Fruit fly (Drosophila melanogaster) whole organism, embryonic: ENCODE results near the gene CG11790.
A peak's percentile ranks its signal among the peaks of the same experiment; 100 is the strongest.

Experiments used
- CG11247 ChIP-seq: fragments of 200-800 bp; sonication (Bioruptor generic); IDR thresholded peaks from 2 replicates; pipeline ENCODE4 v1.3.6; 2022; ENCODE audit warnings: missing biosample characterization, missing genetic modification characterization
- CG11398 ChIP-seq: fragments of 200-800 bp; sonication (Bioruptor generic); optimal IDR thresholded peaks from 2 replicates; lab custom pipeline; 2016; ENCODE audit warnings: missing biosample characterization, missing genetic modification characterization
- CG11695 ChIP-seq: fragments of 200-800 bp; sonication (Bioruptor generic); IDR thresholded peaks from 3 replicates; pipeline ENCODE4 v1.3.6; 2022; ENCODE audit warnings: missing biosample characterization, missing genetic modification characterization
- CG11696 ChIP-seq: fragments of 200-800 bp; sonication (Bioruptor generic); IDR thresholded peaks from 2 replicates; pipeline ENCODE4 v1.3.6; 2022; ENCODE audit warnings: missing biosample characterization, missing genetic modification characterization
- CG12299 ChIP-seq: fragments of 200-800 bp; sonication (Bioruptor generic); optimal IDR thresholded peaks from 2 replicates; lab custom pipeline; 2018; ENCODE audit warnings: missing biosample characterization, mild to moderate bottlenecking, missing genetic modification characterization
- CG14441 ChIP-seq: fragments of 200-800 bp; sonication (Bioruptor generic); IDR thresholded peaks from 2 replicates; pipeline ENCODE4 v1.3.6; 2022; ENCODE audit warnings: missing biosample characterization, missing genetic modification characterization
- CG18619 ChIP-seq: fragments of 200-800 bp; sonication (Bioruptor generic); optimal IDR thresholded peaks from 3 replicates; lab custom pipeline; 2017; ENCODE audit warnings: missing biosample characterization, mild to moderate bottlenecking, missing genetic modification characterization
- CG2116 ChIP-seq: fragments of 200-800 bp; sonication (Bioruptor generic); optimal IDR thresholded peaks from 3 replicates; lab custom pipeline; 2018; ENCODE audit warnings: missing biosample characterization, mild to moderate bottlenecking, missing genetic modification characterization
- CG2129 ChIP-seq: fragments of 200-800 bp; sonication (Bioruptor generic); IDR thresholded peaks from 2 replicates; pipeline ENCODE4 v1.3.6; 2022; ENCODE audit warnings: missing biosample characterization, missing genetic modification characterization; ENCODE audit not compliant: partially characterized antibody
- CG2712 ChIP-seq: fragments of 200-800 bp; optimal IDR thresholded peaks from 3 replicates; lab custom pipeline; 2019; ENCODE audit warnings: missing biosample characterization, mild to moderate bottlenecking, missing genetic modification characterization, moderate library complexity
- CG42726 ChIP-seq: fragments of 200-800 bp; sonication (Bioruptor generic); IDR thresholded peaks from 2 replicates; pipeline ENCODE4 v1.3.6; 2022; ENCODE audit warnings: missing biosample characterization, missing genetic modification characterization; ENCODE audit not compliant: partially characterized antibody
- CG4360 ChIP-seq: fragments of 200-800 bp; sonication (Bioruptor generic); IDR thresholded peaks from 2 replicates; pipeline ENCODE4 v1.3.6; 2022; ENCODE audit warnings: missing biosample characterization, missing genetic modification characterization
- CG43689 ChIP-seq: fragments of 200-800 bp; sonication (Bioruptor generic); IDR thresholded peaks from 2 replicates; pipeline ENCODE4 v1.3.6; 2022; ENCODE audit warnings: missing biosample characterization, missing genetic modification characterization
- CG5180 ChIP-seq: fragments of 200-800 bp; sonication (Bioruptor generic); optimal IDR thresholded peaks from 3 replicates; lab custom pipeline; 2017; ENCODE audit warnings: missing biosample characterization, missing genetic modification characterization, mild to moderate bottlenecking, moderate library complexity, missing genetic modification reagents
- CG6683 ChIP-seq: fragments of 200-800 bp; sonication (Bioruptor generic); optimal IDR thresholded peaks from 2 replicates; lab custom pipeline; 2017; ENCODE audit warnings: missing biosample characterization, mild to moderate bottlenecking, missing genetic modification characterization, missing genetic modification reagents
- CG7271 ChIP-seq: fragments of 200-800 bp; sonication (Bioruptor generic); optimal IDR thresholded peaks from 2 replicates; lab custom pipeline; 2018; ENCODE audit warnings: missing biosample characterization, mild to moderate bottlenecking, missing genetic modification characterization, moderate library complexity
- CG8281 ChIP-seq: fragments of 200-800 bp; sonication (Bioruptor generic); optimal IDR thresholded peaks from 2 replicates; lab custom pipeline; 2018; ENCODE audit warnings: missing biosample characterization, mild to moderate bottlenecking, missing genetic modification characterization, moderate library complexity
- CG9609 ChIP-seq: fragments of 200-800 bp; sonication (Bioruptor generic); optimal IDR thresholded peaks from 3 replicates; lab custom pipeline; 2016; ENCODE audit warnings: missing biosample characterization, missing genetic modification characterization
- Dll ChIP-seq: fragments of 200-800 bp; sonication (Bioruptor generic); IDR thresholded peaks from 4 replicates; pipeline ENCODE4 v1.3.6; 2022; ENCODE audit warnings: missing biosample characterization, missing genetic modification characterization; ENCODE audit not compliant: partially characterized antibody
- Ets65A ChIP-seq: fragments of 200-800 bp; sonication (Bioruptor generic); peaks from one replicate; lab custom pipeline; 2016; ENCODE audit warnings: missing biosample characterization, missing genetic modification characterization
- Fer2 ChIP-seq: fragments of 200-800 bp; sonication (Bioruptor generic); optimal IDR thresholded peaks from 2 replicates; lab custom pipeline; 2018; ENCODE audit warnings: missing biosample characterization, mild to moderate bottlenecking, missing genetic modification characterization, moderate library complexity
- H15 ChIP-seq: fragments of 200-800 bp; sonication (Bioruptor generic); IDR thresholded peaks from 3 replicates; pipeline ENCODE4 v1.3.6; 2022; ENCODE audit warnings: missing biosample characterization, missing genetic modification characterization
- HLH54F ChIP-seq: fragments of 200-800 bp; sonication (Bioruptor generic); optimal IDR thresholded peaks from 3 replicates; lab custom pipeline; 2016; ENCODE audit warnings: missing biosample characterization, missing genetic modification characterization
- Myb ChIP-seq: fragments of 200-800 bp; sonication (Bioruptor generic); optimal IDR thresholded peaks from 2 replicates; lab custom pipeline; 2016; ENCODE audit warnings: missing biosample characterization, missing genetic modification characterization
- PHDP ChIP-seq: fragments of 200-800 bp; sonication (Bioruptor generic); optimal IDR thresholded peaks from 3 replicates; lab custom pipeline; 2018; ENCODE audit warnings: missing biosample characterization, mild to moderate bottlenecking, missing genetic modification characterization, moderate library complexity
- Sin3A ChIP-seq: fragments of >200 bp; optimal IDR thresholded peaks from 2 replicates; lab custom pipeline; 2018
- Sox102F ChIP-seq: fragments of 200-800 bp; sonication (Bioruptor generic); optimal IDR thresholded peaks from 2 replicates; lab custom pipeline; 2018; ENCODE audit warnings: missing biosample characterization, mild to moderate bottlenecking, missing genetic modification characterization, moderate library complexity
- bab2 ChIP-seq: fragments of 200-800 bp; sonication (Bioruptor generic); optimal IDR thresholded peaks from 2 replicates; lab custom pipeline; 2016; ENCODE audit warnings: missing biosample characterization, missing genetic modification characterization
- chif ChIP-seq, 2 experiments: fragments of 200-800 bp; sonication (Bioruptor generic); optimal IDR thresholded peaks; 3 replicates each; lab custom pipeline; 2016; ENCODE audit warnings: missing biosample characterization in 2 of 2, missing genetic modification characterization in 2 of 2
- chinmo ChIP-seq: fragments of 200-800 bp; sonication (Bioruptor generic); IDR thresholded peaks from 4 replicates; pipeline ENCODE4 v1.3.6; 2022; ENCODE audit warnings: missing biosample characterization, missing genetic modification characterization; ENCODE audit not compliant: partially characterized antibody
- ewg ChIP-seq: fragments of 200-800 bp; sonication (Bioruptor generic); optimal IDR thresholded peaks from 3 replicates; lab custom pipeline; 2017; ENCODE audit warnings: mild to moderate bottlenecking, missing biosample characterization, missing genetic modification reagents, missing genetic modification characterization
- gfzf ChIP-seq: fragments of 200-800 bp; sonication (Bioruptor generic); optimal IDR thresholded peaks from 2 replicates; lab custom pipeline; 2016; ENCODE audit warnings: missing biosample characterization, mild to moderate bottlenecking, missing genetic modification characterization, moderate library complexity
- kni ChIP-seq: fragments of 200-800 bp; sonication (Bioruptor generic); optimal IDR thresholded peaks from 3 replicates; lab custom pipeline; 2017; ENCODE audit warnings: mild to moderate bottlenecking, missing biosample characterization, missing genetic modification reagents, missing genetic modification characterization
- pan ChIP-seq, 4 experiments: fragments of >200 bp in 3 of 4; fragments of 200-800 bp in 1 of 4; sonication (Bioruptor generic) in 1 of 4; optimal IDR thresholded peaks in 3 of 4; IDR thresholded peaks in 1 of 4; 2 replicates each; pipeline versions ENCODE4 v1.3.6 to Lab custom; 2017 to 2022; ENCODE audit warnings: missing biosample characterization in 2 of 4, missing genetic modification characterization in 2 of 4, mixed read lengths in 1 of 4
- pho ChIP-seq: fragments of 200-800 bp; sonication (Bioruptor generic); optimal IDR thresholded peaks from 2 replicates; lab custom pipeline; 2016; ENCODE audit warnings: missing biosample characterization, missing genetic modification characterization
- pum ChIP-seq: fragments of 200-800 bp; sonication (Bioruptor generic); optimal IDR thresholded peaks from 2 replicates; lab custom pipeline; 2016; ENCODE audit warnings: missing biosample characterization, missing genetic modification characterization
- repo ChIP-seq: fragments of 200-800 bp; sonication (Bioruptor generic); optimal IDR thresholded peaks from 2 replicates; lab custom pipeline; 2016; ENCODE audit warnings: missing biosample characterization, missing genetic modification characterization
- sob ChIP-seq: fragments of 200-800 bp; sonication (Bioruptor generic); IDR thresholded peaks from 2 replicates; pipeline ENCODE4 v1.3.6; 2022; ENCODE audit warnings: missing biosample characterization, missing genetic modification characterization
- tll ChIP-seq, 2 experiments: fragments of 200-800 bp in 1 of 2; fragments of >200 bp in 1 of 2; sonication (Bioruptor generic) in 1 of 2; optimal IDR thresholded peaks; 2 replicates each; lab custom pipeline; 2017 to 2019; ENCODE audit warnings: missing biosample characterization in 2 of 2, missing genetic modification characterization in 2 of 2, mild to moderate bottlenecking in 1 of 2, moderate library complexity in 1 of 2
- trem ChIP-seq: fragments of 200-800 bp; optimal IDR thresholded peaks from 3 replicates; lab custom pipeline; 2019; ENCODE audit warnings: missing biosample characterization, mild to moderate bottlenecking, missing genetic modification characterization, moderate library complexity
- tx ChIP-seq: fragments of 200-800 bp; sonication (Bioruptor generic); optimal IDR thresholded peaks from 2 replicates; lab custom pipeline; 2016; ENCODE audit warnings: missing biosample characterization, missing genetic modification characterization
- unc-4 ChIP-seq: fragments of 200-800 bp; sonication (Bioruptor generic); IDR thresholded peaks from 2 replicates; pipeline ENCODE4 v1.3.6; 2022; ENCODE audit warnings: missing biosample characterization, missing genetic modification characterization; ENCODE audit not compliant: partially characterized antibody
- z ChIP-seq: fragments of 200-800 bp; sonication (Bioruptor generic); IDR thresholded peaks from 3 replicates; pipeline ENCODE4 v1.3.6; 2022; ENCODE audit warnings: missing biosample characterization, missing genetic modification characterization
- zen ChIP-seq: fragments of 200-800 bp; sonication (Bioruptor generic); optimal IDR thresholded peaks from 3 replicates; lab custom pipeline; 2018; ENCODE audit warnings: missing biosample characterization, mild to moderate bottlenecking, missing genetic modification characterization, moderate library complexity

The CG11790 gene

DNA sequence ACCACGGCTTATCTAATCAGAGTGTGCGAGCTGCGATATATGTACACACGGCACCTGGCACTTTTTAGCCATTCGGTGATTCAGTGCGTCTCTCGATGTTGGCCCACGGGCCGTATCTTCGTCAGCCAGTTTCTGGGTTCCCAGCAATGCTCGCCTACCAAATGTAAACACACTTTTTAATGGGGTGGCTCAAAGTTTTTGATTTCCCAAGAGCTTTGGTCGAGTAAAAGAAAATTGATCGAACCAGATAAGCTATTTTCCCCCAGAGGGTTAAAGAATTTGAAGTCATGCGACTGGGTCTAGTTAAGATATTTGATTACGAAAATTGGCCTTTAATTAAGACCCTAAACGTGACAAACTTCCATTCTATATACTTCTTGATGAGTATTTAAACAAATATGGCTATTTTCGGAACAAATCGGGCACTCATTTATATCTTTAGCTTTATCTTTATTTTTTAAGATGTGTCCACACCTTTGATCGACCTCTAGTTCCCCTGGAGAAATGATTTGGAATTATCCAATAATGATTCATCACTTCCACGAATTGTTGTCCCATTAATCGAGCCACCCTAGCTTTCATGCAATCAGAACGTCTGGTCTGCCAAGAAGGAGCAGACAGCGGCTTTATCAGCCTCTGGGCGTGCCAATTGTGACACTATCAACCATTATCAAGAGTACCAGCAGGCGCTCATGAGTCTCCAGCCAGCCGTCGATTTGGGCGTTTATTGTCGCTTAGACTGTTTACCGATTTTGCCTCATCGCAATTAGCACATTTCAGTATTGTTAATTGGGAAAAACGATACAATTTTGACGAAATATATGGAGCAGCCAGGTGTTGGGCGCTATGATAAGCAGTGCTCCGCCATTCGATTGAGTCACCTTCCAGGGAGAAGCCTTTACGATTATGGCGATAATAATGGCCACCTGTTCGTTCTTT, 20.0 kb upstream of the CG11790 start (continued):
- peak; percentile 9 for TF ChIP-seq CG9609 (GFP tag; lab: Kevin White, UChicago)
- no peak for TF ChIP-seq CG43689 (GFP tag; lab: Robert Waterston, UW)

DNA sequence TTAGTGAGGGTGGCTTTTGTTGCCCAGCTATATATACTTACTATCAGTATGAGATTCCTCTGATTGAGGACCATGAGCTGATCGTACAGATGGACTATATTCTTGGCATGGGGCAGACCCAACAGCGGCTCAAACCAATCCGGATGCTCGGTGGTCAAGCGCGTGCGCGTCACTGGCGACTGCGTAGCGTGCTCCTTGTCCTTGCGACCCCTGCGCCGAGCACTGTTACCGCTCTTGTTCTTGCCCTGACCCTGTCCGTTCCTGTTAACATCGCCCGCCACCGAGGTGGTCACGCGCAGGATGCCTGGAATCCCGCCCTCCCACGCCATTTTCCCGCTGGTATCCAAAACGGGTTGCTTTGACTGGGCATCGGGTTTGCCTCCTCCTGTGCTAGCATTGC, 14.8 kb upstream of the CG11790 start:
- 0 out of 3 replicates have a peak, but pooled peaks have one; percentile 21 for TF ChIP-seq z (GFP tag; lab: Robert Waterston, UW)
- TF ChIP-seq pum: no peak
- no peak for TF ChIP-seq pan (optimal IDR thresholded peaks at IDR 0.05; lab: Kevin White, UChicago)
- peak in 1 of 2 experiments; percentile 20 for TF ChIP-seq pan (GFP tag; optimal IDR thresholded peaks at IDR 0.05 in 1 of 2, IDR thresholded peaks at IDR 0.05 in 1 of 2)
- TF ChIP-seq sob (GFP tag; lab: Robert Waterston, UW): no peak
- TF ChIP-seq Ets65A (GFP tag; lab: Kevin White, UChicago): peak; percentile 50
- peak; percentile 93 for TF ChIP-seq ewg (GFP tag; lab: Kevin White, UChicago)
- TF ChIP-seq CG11695 (GFP tag; lab: Robert Waterston, UW): 0 out of 3 replicates have a peak, but pooled peaks have one; percentile 16
- no peak for TF ChIP-seq CG11247
- no peak for TF ChIP-seq kni (GFP tag; lab: Kevin White, UChicago)
- no peak for TF ChIP-seq H15 (GFP tag; lab: Robert Waterston, UW)
- TF ChIP-seq Sin3A (lab: Kevin White, UChicago): no peak

DNA sequence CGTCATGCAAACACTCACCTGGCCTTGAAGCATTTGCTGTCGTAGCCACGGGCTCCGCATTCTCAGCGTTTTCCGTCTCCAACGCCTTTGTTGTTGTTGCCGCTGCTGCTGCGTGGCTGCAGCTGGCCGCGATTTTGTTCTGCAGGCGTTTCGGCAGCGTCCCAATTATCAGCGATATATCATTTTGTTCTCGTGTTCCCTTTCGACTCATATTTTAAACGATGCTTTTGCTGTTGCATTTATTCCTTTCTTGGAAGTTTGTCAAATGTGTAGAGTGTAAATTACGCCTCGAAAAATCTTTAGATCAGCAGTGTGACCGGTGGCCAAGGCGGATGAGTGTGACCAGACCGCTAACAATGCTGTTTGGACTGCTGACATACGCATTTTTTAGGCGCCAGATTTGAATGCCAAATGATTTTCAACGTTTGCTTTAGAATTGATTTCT, 14.3 kb upstream of the CG11790 start, which contains the start of gene Smg6:
TSS of gene Smg6 (minus strand) at position 324 of the 445 bp plus-strand sequence.
- TF ChIP-seq gfzf: peak; percentile 95
- TF ChIP-seq CG14441: no peak
- TF ChIP-seq bab2 (GFP tag; lab: Kevin White, UChicago): no peak
- TF ChIP-seq trem (tag; lab: Kevin White, UChicago): peak; percentile 61
- no peak for TF ChIP-seq CG12299 (tag; lab: Kevin White, UChicago)
- no peak for TF ChIP-seq HLH54F (GFP tag; lab: Kevin White, UChicago)
- TF ChIP-seq Sox102F (GFP tag; lab: Kevin White, UChicago): no peak
- no peak for TF ChIP-seq CG11696
- no peak for TF ChIP-seq chif (GFP tag; optimal IDR thresholded peaks at IDR 0.05; lab: Kevin White, UChicago)
- no peak for TF ChIP-seq CG2712 (tag; lab: Kevin White, UChicago)
- no peak for TF ChIP-seq CG8281
- no peak for TF ChIP-seq CG6683 (GFP tag; lab: Kevin White, UChicago)
- TF ChIP-seq unc-4: 0 out of 2 replicates have a peak, but pooled peaks have one; percentile 20
- TF ChIP-seq Myb (GFP tag; lab: Kevin White, UChicago): peak; percentile 59
- TF ChIP-seq CG18619 (GFP tag; lab: Kevin White, UChicago): no peak
- no peak for TF ChIP-seq CG11398 (GFP tag; lab: Kevin White, UChicago)
- peak; percentile 30; the same call in 1 of the 4 replicates for TF ChIP-seq Dll
- no peak for TF ChIP-seq CG7271
- TF ChIP-seq Fer2 (tag; lab: Kevin White, UChicago): no peak
- TF ChIP-seq repo (GFP tag; lab: Kevin White, UChicago): no peak
- no peak for TF ChIP-seq tll (GFP tag; optimal IDR thresholded peaks at IDR 0.05; lab: Kevin White, UChicago)
- no peak for TF ChIP-seq CG2129 (GFP tag; lab: Robert Waterston, UW)
- no peak for TF ChIP-seq chinmo (GFP tag; lab: Robert Waterston, UW)
- TF ChIP-seq CG42726: no peak; the same call in 1 of the 2 replicates
- peak; percentile 22 for TF ChIP-seq zen
- TF ChIP-seq pum: no peak
- no peak for TF ChIP-seq CG5180 (GFP tag; lab: Kevin White, UChicago)
- TF ChIP-seq PHDP (tag; lab: Kevin White, UChicago): no peak
- no peak for TF ChIP-seq pho (GFP tag; lab: Kevin White, UChicago)
- peak; percentile 56 for TF ChIP-seq CG2116 (GFP tag; lab: Kevin White, UChicago)
- peak; percentile 93 for TF ChIP-seq CG4360 (GFP tag; lab: Robert Waterston, UW)
- TF ChIP-seq tx (GFP tag; lab: Kevin White, UChicago): no peak
